Worm (Caenorhabditis elegans) whole organism, late embryonic: ENCODE data around the gene acr-3.
A peak's percentile ranks its signal among the peaks of the same experiment; 100 is the strongest.

Experiments used
- C08G9.2 ChIP-seq: sonication (generic microtip); optimal IDR thresholded peaks from 2 replicates; lab custom pipeline; 2016; ENCODE audit warnings: mild to moderate bottlenecking, missing genetic modification characterization, moderate library complexity, missing compliant biosample characterization
- F13H6.1 ChIP-seq: sonication (generic microtip); optimal IDR thresholded peaks from 2 replicates; lab custom pipeline; 2016; ENCODE audit warnings: missing genetic modification characterization, missing compliant biosample characterization
- K02D7.2 ChIP-seq: sonication (generic microtip); optimal IDR thresholded peaks from 2 replicates; lab custom pipeline; 2017; ENCODE audit warnings: mild to moderate bottlenecking, missing genetic modification characterization, missing compliant biosample characterization
- ama-1 ChIP-seq: fragments of 150-350 bp; optimal IDR thresholded peaks from 2 replicates; lab custom pipeline; 2014
- ceh-19 ChIP-seq: fragments of 200-800 bp; sonication (Bioruptor generic); optimal IDR thresholded peaks from 2 replicates; lab custom pipeline; 2018; ENCODE audit warnings: mild to moderate bottlenecking, missing genetic modification characterization, missing compliant biosample characterization
- ceh-2 ChIP-seq: sonication (generic microtip); optimal IDR thresholded peaks from 2 replicates; lab custom pipeline; 2016; ENCODE audit warnings: missing genotype, missing genetic modification characterization, missing compliant biosample characterization
- ceh-24 ChIP-seq: sonication (generic microtip); optimal IDR thresholded peaks from 2 replicates; lab custom pipeline; 2016; ENCODE audit warnings: mild to moderate bottlenecking, missing genetic modification characterization, missing compliant biosample characterization
- ceh-31 ChIP-seq: sonication (generic microtip); optimal IDR thresholded peaks from 2 replicates; lab custom pipeline; 2016; ENCODE audit warnings: missing genetic modification characterization, missing compliant biosample characterization
- ceh-48 ChIP-seq: sonication (generic microtip); optimal IDR thresholded peaks from 2 replicates; lab custom pipeline; 2016; ENCODE audit warnings: missing genetic modification characterization, inconsistent platforms, missing compliant biosample characterization
- ceh-6 ChIP-seq: fragments of 200-800 bp; sonication (Bioruptor generic); optimal IDR thresholded peaks from 2 replicates; lab custom pipeline; 2018; ENCODE audit warnings: mild to moderate bottlenecking, missing genetic modification characterization, missing compliant biosample characterization
- dve-1 ChIP-seq: sonication (generic microtip); optimal IDR thresholded peaks from 2 replicates; lab custom pipeline; 2017; ENCODE audit warnings: antibody characterized with exemption, mild to moderate bottlenecking, missing genetic modification characterization, missing compliant biosample characterization
- elt-2 ChIP-seq: sonication (generic microtip); optimal IDR thresholded peaks from 2 replicates; lab custom pipeline; 2016; ENCODE audit warnings: missing genetic modification reagents, missing genetic modification characterization, missing compliant biosample characterization
- elt-4 ChIP-seq: sonication (generic microtip); optimal IDR thresholded peaks from 2 replicates; lab custom pipeline; 2016; ENCODE audit warnings: missing genetic modification characterization, missing compliant biosample characterization
- fax-1 ChIP-seq: sonication (generic microtip); optimal IDR thresholded peaks from 2 replicates; lab custom pipeline; 2016; ENCODE audit warnings: missing genotype, missing genetic modification characterization, missing compliant biosample characterization
- fkh-6 ChIP-seq: sonication (generic microtip); optimal IDR thresholded peaks from 2 replicates; lab custom pipeline; 2016; ENCODE audit warnings: missing genetic modification characterization, missing compliant biosample characterization
- hlh-30 ChIP-seq: sonication (generic microtip); optimal IDR thresholded peaks from 2 replicates; lab custom pipeline; 2017; ENCODE audit warnings: antibody characterized with exemption, missing genetic modification characterization, missing compliant biosample characterization; ENCODE audit not compliant: insufficient read depth
- hlh-8 ChIP-seq: sonication (generic microtip); optimal IDR thresholded peaks from 2 replicates; lab custom pipeline; 2016; ENCODE audit warnings: missing genotype, missing genetic modification characterization, missing compliant biosample characterization
- lim-6 ChIP-seq: sonication (generic microtip); optimal IDR thresholded peaks from 2 replicates; lab custom pipeline; 2016; ENCODE audit warnings: missing genetic modification characterization, missing compliant biosample characterization
- madf-2 ChIP-seq: sonication (generic microtip); optimal IDR thresholded peaks from 2 replicates; lab custom pipeline; 2017; ENCODE audit warnings: missing genetic modification characterization, missing compliant biosample characterization
- nfya-1 ChIP-seq: sonication (generic microtip); optimal IDR thresholded peaks from 2 replicates; lab custom pipeline; 2017; ENCODE audit warnings: missing genetic modification characterization, mild to moderate bottlenecking, missing compliant biosample characterization, antibody characterized with exemption, moderate library complexity
- npax-4 ChIP-seq: sonication (generic microtip); optimal IDR thresholded peaks from 2 replicates; lab custom pipeline; 2016; ENCODE audit warnings: missing genetic modification characterization, missing compliant biosample characterization
- pag-3 ChIP-seq: sonication (generic microtip); optimal IDR thresholded peaks from 2 replicates; lab custom pipeline; 2016; ENCODE audit warnings: missing compliant biosample characterization, missing genetic modification characterization, borderline replicate concordance
- pha-2 ChIP-seq: sonication (generic microtip); optimal IDR thresholded peaks from 2 replicates; lab custom pipeline; 2017; ENCODE audit warnings: mild to moderate bottlenecking, missing genetic modification characterization, missing compliant biosample characterization
- rnt-1 ChIP-seq: sonication (generic microtip); optimal IDR thresholded peaks from 2 replicates; lab custom pipeline; 2016; ENCODE audit warnings: missing genetic modification characterization, missing compliant biosample characterization
- sdc-2 ChIP-seq: sonication (generic microtip); optimal IDR thresholded peaks from 2 replicates; lab custom pipeline; 2016; ENCODE audit warnings: missing genotype, missing genetic modification characterization, missing compliant biosample characterization
- sox-2 ChIP-seq: fragments of 200-800 bp; sonication (Bioruptor generic); IDR thresholded peaks from 2 replicates; pipeline ENCODE4 v1.3.6; 2022; ENCODE audit warnings: missing genetic modification reagents, missing genetic modification characterization, missing compliant biosample characterization
- tbx-2 ChIP-seq: sonication (generic microtip); optimal IDR thresholded peaks from 2 replicates; lab custom pipeline; 2016; ENCODE audit warnings: missing genetic modification characterization, missing compliant biosample characterization
- ttx-3 ChIP-seq: sonication (generic microtip); optimal IDR thresholded peaks from 2 replicates; lab custom pipeline; 2016; ENCODE audit warnings: missing genetic modification reagents, missing genetic modification characterization, missing compliant biosample characterization
- unc-42 ChIP-seq: sonication (generic microtip); optimal IDR thresholded peaks from 2 replicates; lab custom pipeline; 2016; ENCODE audit warnings: missing genotype, missing genetic modification characterization, missing compliant biosample characterization
- unc-55 ChIP-seq: sonication (generic microtip); optimal IDR thresholded peaks from 2 replicates; lab custom pipeline; 2017; ENCODE audit warnings: missing biosample characterization, missing genetic modification reagents, missing genetic modification characterization
- unc-86 ChIP-seq: sonication (generic microtip); optimal IDR thresholded peaks from 2 replicates; lab custom pipeline; 2016; ENCODE audit warnings: missing genetic modification characterization, missing compliant biosample characterization
- zip-5 ChIP-seq: sonication (generic microtip); optimal IDR thresholded peaks from 2 replicates; lab custom pipeline; 2016; ENCODE audit warnings: missing genetic modification characterization, missing compliant biosample characterization

Gene acr-3

DNA sequence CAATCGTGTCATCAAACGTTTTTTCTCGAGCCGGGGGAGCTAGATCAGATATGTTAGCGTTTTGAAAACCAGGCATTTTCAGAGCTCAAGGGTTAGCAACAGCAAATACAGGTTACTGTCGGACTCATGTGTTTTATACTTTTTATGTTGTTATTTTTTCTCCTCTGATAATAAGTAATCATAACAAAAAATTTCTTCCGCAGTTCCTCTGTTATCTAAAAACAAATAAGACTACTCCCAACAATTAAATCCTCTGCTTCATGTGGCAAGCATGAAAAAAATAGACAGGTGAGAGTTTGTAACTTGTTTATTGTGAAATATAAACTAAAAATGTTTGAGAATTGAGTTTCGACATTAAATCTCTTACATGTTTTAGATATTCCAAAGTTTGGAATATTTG, 9.3 kb downstream of the acr-3 start, which contains the start of gene smf-2:
Gene smf-2, minus strand, starts transcription at position 101 of the 400 bp plus-strand sequence.
- TF ChIP-seq ceh-24, result no peak
- no peak for TF ChIP-seq ceh-48 (tag; lab: Kevin White, UChicago)
- TF ChIP-seq nfya-1 (tag; lab: Kevin White, UChicago), result no peak
- no peak for TF ChIP-seq unc-86 (tag; lab: Kevin White, UChicago)
- no peak for TF ChIP-seq C08G9.2
- TF ChIP-seq F13H6.1 (tag; lab: Kevin White, UChicago), result no peak
- no peak for TF ChIP-seq pha-2 (tag; lab: Kevin White, UChicago)
- no peak for TF ChIP-seq ceh-6 (GFP tag; lab: Kevin White, UChicago)
- no peak for TF ChIP-seq elt-2 (tag; lab: Kevin White, UChicago)
- TF ChIP-seq pag-3 (tag; lab: Kevin White, UChicago), result no peak
- no peak for TF ChIP-seq elt-4

DNA sequence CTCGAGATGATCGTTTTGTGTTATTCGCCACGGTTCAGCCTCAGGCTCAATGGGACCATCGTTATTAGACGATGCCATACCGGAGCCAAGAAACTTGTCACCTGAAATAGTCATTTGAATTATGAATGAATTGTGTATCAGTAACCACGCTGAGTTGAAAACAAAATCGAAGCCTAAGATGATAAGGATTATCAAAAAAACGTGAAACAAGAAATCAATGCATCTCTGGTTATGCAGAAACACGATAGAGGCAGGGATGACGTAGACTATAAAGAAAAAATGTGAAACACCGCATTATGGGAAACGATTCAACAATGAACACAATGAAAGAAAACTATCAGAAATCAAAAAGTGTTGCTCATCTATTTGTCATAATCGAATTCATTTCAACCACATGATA, 13.6 kb downstream of the acr-3 start, which contains the start of gene smf-1:
Gene smf-1, minus strand, starts transcription at position 101 of the 400 bp plus-strand sequence.
- no peak for TF ChIP-seq fax-1 (tag; lab: Kevin White, UChicago)

DNA sequence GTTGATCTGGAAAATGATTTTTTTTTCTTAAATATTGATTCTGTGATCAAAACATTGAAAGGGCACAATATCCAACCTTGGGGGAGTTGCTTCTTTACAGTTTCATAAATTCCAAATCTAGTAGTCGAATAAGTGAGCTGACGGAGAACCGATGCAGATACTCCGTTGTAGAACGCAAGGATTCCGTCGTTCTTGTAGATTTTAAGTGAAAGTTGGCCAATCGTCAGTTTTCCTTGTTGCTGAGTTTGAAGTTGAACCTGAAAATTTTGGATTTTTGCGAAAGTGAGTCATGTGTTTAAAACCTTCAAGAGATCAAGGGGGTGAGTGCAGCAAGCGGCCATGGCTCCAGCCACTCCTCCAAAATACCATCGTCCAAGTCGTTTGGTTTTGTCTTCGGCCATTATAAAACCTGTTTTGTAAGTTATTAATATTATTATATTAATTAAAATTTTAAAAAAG, 16.0 kb downstream of the acr-3 start, which contains the start of gene slc-25A10:
Gene slc-25A10, minus strand, starts transcription at position 409 of the 459 bp plus-strand sequence.
- TF ChIP-seq ttx-3 (tag; lab: Kevin White, UChicago), result no peak
- TF ChIP-seq ceh-6 (GFP tag; lab: Kevin White, UChicago), result no peak
- no peak for TF ChIP-seq fkh-6 (tag; lab: Kevin White, UChicago)
- TF ChIP-seq npax-4, result no peak
- no peak for TF ChIP-seq unc-42 (tag; lab: Kevin White, UChicago)
- no peak for TF ChIP-seq unc-55 (GFP tag; lab: Kevin White, UChicago)
- TF ChIP-seq K02D7.2, result no peak
- TF ChIP-seq fax-1 (tag; lab: Kevin White, UChicago), result no peak
- no peak for TF ChIP-seq hlh-30
- TF ChIP-seq zip-5, result no peak
- TF ChIP-seq sox-2 (GFP tag; lab: Robert Waterston, UW), result no peak
- TF ChIP-seq ceh-19 (GFP tag; lab: Kevin White, UChicago), result no peak
- TF ChIP-seq hlh-8 (tag; lab: Kevin White, UChicago), result no peak
- TF ChIP-seq madf-2, result no peak
- TF ChIP-seq ceh-31 (tag; lab: Kevin White, UChicago), result no peak
- no peak for TF ChIP-seq lim-6 (tag; lab: Kevin White, UChicago)
- no peak for TF ChIP-seq rnt-1 (tag; lab: Kevin White, UChicago)
- TF ChIP-seq elt-2 (tag; lab: Kevin White, UChicago), result no peak

- TF ChIP-seq hlh-8 (tag; lab: Kevin White, UChicago) (no peak), ama-1 (lab: Kevin White, UChicago) (no peak), unc-42 (tag; lab: Kevin White, UChicago) (peak; percentile 24)
Measured at ce11 chrX:6728820-6729396, 19.6 kb downstream of the acr-3 start.

DNA sequence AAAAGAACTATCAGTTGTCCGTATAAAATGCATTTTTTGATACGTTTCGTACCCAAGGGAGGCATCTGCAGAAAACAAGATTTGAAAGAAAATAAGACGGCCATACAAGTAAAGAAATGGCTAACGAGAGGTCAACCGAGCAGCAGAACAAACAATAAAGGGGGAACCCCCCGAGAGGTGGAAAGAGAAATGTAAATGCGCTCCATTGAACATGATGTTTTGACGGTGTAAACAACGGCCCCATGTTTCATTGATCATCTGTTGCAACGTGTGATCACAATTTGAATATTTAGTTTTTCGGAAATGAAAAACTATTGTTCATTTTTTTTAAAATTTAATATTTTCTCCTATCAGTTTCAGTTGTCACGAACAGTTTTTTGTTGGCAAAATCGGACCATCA, 20.3 kb downstream of the acr-3 start, which contains the start of gene K11G12.6:
Gene K11G12.6, minus strand, starts transcription at position 65 of the 400 bp plus-strand sequence.
- TF ChIP-seq npax-4 (no peak), elt-2 (tag; lab: Kevin White, UChicago) (no peak), dve-1 (no peak), tbx-2 (no peak), sdc-2 (tag; lab: Kevin White, UChicago) (no peak), pha-2 (tag; lab: Kevin White, UChicago) (no peak), unc-86 (tag; lab: Kevin White, UChicago) (no peak), ceh-2 (tag; lab: Kevin White, UChicago) (no peak), K02D7.2 (no peak)
